Fruit fly (Drosophila melanogaster) whole organism, embryonic: ENCODE results near the gene CG32650.

Experiments
- ATbp ChIP-seq: fragments of 200-800 bp; sonication (Bioruptor generic); optimal IDR thresholded peaks from 2 replicates; lab custom pipeline; 2017; ENCODE audit warnings: missing biosample characterization, mild to moderate bottlenecking, missing genetic modification characterization, missing genetic modification reagents
- Bteb2 ChIP-seq: fragments of 200-800 bp; sonication (Bioruptor generic); optimal IDR thresholded peaks from 2 replicates; lab custom pipeline; 2016; ENCODE audit warnings: missing biosample characterization, missing genetic modification characterization
- CG10267 ChIP-seq: fragments of 200-800 bp; sonication (Bioruptor generic); optimal IDR thresholded peaks from 2 replicates; lab custom pipeline; 2018; ENCODE audit warnings: missing biosample characterization, mild to moderate bottlenecking, missing genetic modification characterization, moderate library complexity
- CG10274 ChIP-seq: fragments of 200-800 bp; sonication (Bioruptor generic); optimal IDR thresholded peaks from 3 replicates; lab custom pipeline; 2017; ENCODE audit warnings: missing biosample characterization, mild to moderate bottlenecking, missing genetic modification characterization
- CG11723 ChIP-seq: fragments of 200-800 bp; sonication (Bioruptor generic); optimal IDR thresholded peaks from 2 replicates; lab custom pipeline; 2017; ENCODE audit warnings: missing biosample characterization, mild to moderate bottlenecking, missing genetic modification characterization
- CG17359 ChIP-seq: fragments of 200-800 bp; sonication (Bioruptor generic); optimal IDR thresholded peaks from 3 replicates; lab custom pipeline; 2018; ENCODE audit warnings: missing biosample characterization, mild to moderate bottlenecking, missing genetic modification characterization, moderate library complexity
- CG17829 ChIP-seq: fragments of 200-800 bp; optimal IDR thresholded peaks from 2 replicates; lab custom pipeline; 2019; ENCODE audit warnings: missing biosample characterization, mild to moderate bottlenecking, missing genetic modification characterization, moderate library complexity
- CG18476 ChIP-seq: fragments of 200-800 bp; sonication (Bioruptor generic); optimal IDR thresholded peaks from 2 replicates; lab custom pipeline; 2016; ENCODE audit warnings: missing biosample characterization, mild to moderate bottlenecking, missing genetic modification characterization
- CG18599 ChIP-seq: fragments of 200-800 bp; sonication (Bioruptor generic); optimal IDR thresholded peaks from 3 replicates; lab custom pipeline; 2017; ENCODE audit warnings: missing biosample characterization, missing genetic modification characterization, mild to moderate bottlenecking, moderate library complexity, missing genetic modification reagents
- CG33557 ChIP-seq: fragments of 200-800 bp; sonication (Bioruptor generic); optimal IDR thresholded peaks from 2 replicates; lab custom pipeline; 2019; ENCODE audit warnings: missing biosample characterization, mild to moderate bottlenecking, missing genetic modification characterization, moderate library complexity
- CG3995 ChIP-seq: fragments of 200-800 bp; sonication (Bioruptor generic); optimal IDR thresholded peaks from 3 replicates; lab custom pipeline; 2016; ENCODE audit warnings: missing biosample characterization, missing genetic modification characterization
- CG4820 ChIP-seq: fragments of 200-800 bp; sonication (Bioruptor generic); optimal IDR thresholded peaks from 3 replicates; lab custom pipeline; 2016; ENCODE audit warnings: missing biosample characterization, missing genetic modification characterization
- CG6813 ChIP-seq: fragments of 200-800 bp; sonication (Bioruptor generic); optimal IDR thresholded peaks from 2 replicates; lab custom pipeline; 2017; ENCODE audit warnings: missing biosample characterization, missing genetic modification characterization, mild to moderate bottlenecking, moderate library complexity, missing genetic modification reagents
- CG8388 ChIP-seq: fragments of 200-800 bp; sonication (Bioruptor generic); optimal IDR thresholded peaks from 2 replicates; lab custom pipeline; 2019; ENCODE audit warnings: missing biosample characterization, mild to moderate bottlenecking, missing genetic modification characterization, moderate library complexity
- Gug ChIP-seq: fragments of 200-800 bp; sonication (Bioruptor generic); IDR thresholded peaks from 4 replicates; pipeline ENCODE4 v1.3.6; 2022; ENCODE audit warnings: missing biosample characterization, missing genetic modification characterization
- H15 ChIP-seq: fragments of 200-800 bp; sonication (Bioruptor generic); IDR thresholded peaks from 3 replicates; pipeline ENCODE4 v1.3.6; 2022; ENCODE audit warnings: missing biosample characterization, missing genetic modification characterization
- HLH3B ChIP-seq: fragments of 200-800 bp; sonication (Bioruptor generic); IDR thresholded peaks from 2 replicates; pipeline ENCODE4 v1.3.6; 2022; ENCODE audit warnings: missing biosample characterization, missing genetic modification characterization
- Meics ChIP-seq: fragments of 200-800 bp; sonication (Bioruptor generic); optimal IDR thresholded peaks from 2 replicates; lab custom pipeline; 2017; ENCODE audit warnings: missing biosample characterization, mild to moderate bottlenecking, missing genetic modification characterization
- Mrtf ChIP-seq: fragments of 200-800 bp; sonication (Bioruptor generic); IDR thresholded peaks from 3 replicates; pipeline ENCODE4 v1.3.6; 2022; ENCODE audit warnings: missing biosample characterization, missing genetic modification characterization
- PHDP ChIP-seq: fragments of 200-800 bp; sonication (Bioruptor generic); optimal IDR thresholded peaks from 3 replicates; lab custom pipeline; 2018; ENCODE audit warnings: missing biosample characterization, mild to moderate bottlenecking, missing genetic modification characterization, moderate library complexity
- Side ChIP-seq: fragments of 200-800 bp; sonication (Bioruptor generic); optimal IDR thresholded peaks from 2 replicates; lab custom pipeline; 2016; ENCODE audit warnings: missing biosample characterization, missing genetic modification characterization
- Sox102F ChIP-seq: fragments of 200-800 bp; sonication (Bioruptor generic); optimal IDR thresholded peaks from 2 replicates; lab custom pipeline; 2018; ENCODE audit warnings: missing biosample characterization, mild to moderate bottlenecking, missing genetic modification characterization, moderate library complexity
- Ssrp ChIP-seq: fragments of 200-800 bp; sonication (Bioruptor generic); optimal IDR thresholded peaks from 2 replicates; lab custom pipeline; 2018; ENCODE audit warnings: missing biosample characterization, mild to moderate bottlenecking, missing genetic modification characterization, moderate library complexity
- bcd ChIP-seq: fragments of 200-800 bp; sonication (Bioruptor generic); optimal IDR thresholded peaks from 2 replicates; lab custom pipeline; 2017; ENCODE audit warnings: missing biosample characterization, mild to moderate bottlenecking, missing genetic modification characterization
- bowl ChIP-seq: fragments of 200-800 bp; sonication (Bioruptor generic); IDR thresholded peaks from 2 replicates; pipeline ENCODE4 v1.3.6; 2022; ENCODE audit warnings: missing biosample characterization, missing genetic modification characterization
- bsh ChIP-seq, 2 experiments: fragments of 200-800 bp; sonication (Bioruptor generic); optimal IDR thresholded peaks; 2 replicates each; lab custom pipeline; 2017 to 2018; ENCODE audit warnings: mild to moderate bottlenecking in 2 of 2, missing biosample characterization in 2 of 2, missing genetic modification characterization in 2 of 2, moderate library complexity in 1 of 2
- cad ChIP-seq: fragments of >200 bp; optimal IDR thresholded peaks from 2 replicates; lab custom pipeline; 2017; ENCODE audit warnings: missing biosample characterization, missing genetic modification characterization
- chif ChIP-seq, 2 experiments: fragments of 200-800 bp; sonication (Bioruptor generic); optimal IDR thresholded peaks; 3 replicates each; lab custom pipeline; 2016; ENCODE audit warnings: missing biosample characterization in 2 of 2, missing genetic modification characterization in 2 of 2
- croc ChIP-seq: fragments of 200-800 bp; sonication (Bioruptor generic); conservative IDR thresholded peaks from 3 replicates; pipeline ENCODE4 v1.3.6; 2022; ENCODE audit warnings: missing biosample characterization, missing genetic modification characterization
- dati ChIP-seq: fragments of 200-800 bp; sonication (Bioruptor generic); IDR thresholded peaks from 2 replicates; pipeline ENCODE4 v1.3.6; 2022; ENCODE audit warnings: missing biosample characterization, missing genetic modification characterization
- dimm ChIP-seq: fragments of 200-800 bp; sonication (Bioruptor generic); IDR thresholded peaks from 2 replicates; pipeline ENCODE4 v1.3.6; 2022; ENCODE audit warnings: missing biosample characterization, missing genetic modification characterization
- dmrt11E ChIP-seq: fragments of 200-800 bp; sonication (Bioruptor generic); optimal IDR thresholded peaks from 3 replicates; lab custom pipeline; 2018; ENCODE audit warnings: missing biosample characterization, mild to moderate bottlenecking, missing genetic modification characterization, moderate library complexity
- dmrt99B ChIP-seq: fragments of 200-800 bp; sonication (Bioruptor generic); optimal IDR thresholded peaks from 2 replicates; lab custom pipeline; 2018; ENCODE audit warnings: missing biosample characterization, mild to moderate bottlenecking, missing genetic modification characterization, moderate library complexity
- ftz-f1 ChIP-seq: fragments of 200-800 bp; sonication (Bioruptor generic); optimal IDR thresholded peaks from 2 replicates; lab custom pipeline; 2016; ENCODE audit warnings: missing biosample characterization, missing genetic modification characterization
- gem ChIP-seq: fragments of 200-800 bp; sonication (Bioruptor generic); optimal IDR thresholded peaks from 2 replicates; lab custom pipeline; 2019; ENCODE audit warnings: missing biosample characterization, mild to moderate bottlenecking, missing genetic modification characterization, moderate library complexity
- grau ChIP-seq: fragments of 200-800 bp; optimal IDR thresholded peaks from 3 replicates; lab custom pipeline; 2019; ENCODE audit warnings: missing biosample characterization, mild to moderate bottlenecking, missing genetic modification characterization, moderate library complexity
- hkb ChIP-seq, 2 experiments: fragments of 200-800 bp in 1 of 2; fragments of >200 bp in 1 of 2; sonication (Bioruptor generic) in 1 of 2; IDR thresholded peaks in 1 of 2; optimal IDR thresholded peaks in 1 of 2; 2 replicates each; pipeline versions ENCODE4 v1.3.6 to Lab custom; 2017 to 2022; ENCODE audit warnings: missing biosample characterization in 1 of 2, missing genetic modification characterization in 1 of 2
- ind ChIP-seq: fragments of 200-800 bp; sonication (Bioruptor generic); optimal IDR thresholded peaks from 3 replicates; lab custom pipeline; 2016; ENCODE audit warnings: missing biosample characterization, missing genetic modification characterization
- odd ChIP-seq: fragments of 200-800 bp; sonication (Bioruptor generic); optimal IDR thresholded peaks from 2 replicates; lab custom pipeline; 2017; ENCODE audit warnings: missing biosample characterization, mild to moderate bottlenecking, missing genetic modification characterization
- onecut ChIP-seq: fragments of 200-800 bp; sonication (Bioruptor generic); IDR thresholded peaks from 2 replicates; pipeline ENCODE4 v1.3.6; 2022; ENCODE audit warnings: missing biosample characterization, missing genetic modification characterization
- pho ChIP-seq: fragments of 200-800 bp; sonication (Bioruptor generic); optimal IDR thresholded peaks from 2 replicates; lab custom pipeline; 2016; ENCODE audit warnings: missing biosample characterization, missing genetic modification characterization
- sens ChIP-seq: fragments of 200-800 bp; sonication (Bioruptor generic); peaks from one replicate; lab custom pipeline; 2016; ENCODE audit warnings: missing biosample characterization, missing genetic modification characterization
- sisA ChIP-seq: fragments of 200-800 bp; sonication (Bioruptor generic); IDR thresholded peaks from 2 replicates; pipeline ENCODE4 v1.3.6; 2022; ENCODE audit warnings: missing biosample characterization, missing genetic modification characterization
- slou ChIP-seq: fragments of 200-800 bp; sonication (Bioruptor generic); optimal IDR thresholded peaks from 3 replicates; lab custom pipeline; 2016; ENCODE audit warnings: missing biosample characterization, missing genetic modification characterization
- tgo ChIP-seq: fragments of 200-800 bp; sonication (Bioruptor generic); IDR thresholded peaks from 3 replicates; pipeline ENCODE4 v1.3.6; 2022; ENCODE audit warnings: missing biosample characterization, missing genetic modification characterization
- trem ChIP-seq: fragments of 200-800 bp; optimal IDR thresholded peaks from 3 replicates; lab custom pipeline; 2019; ENCODE audit warnings: missing biosample characterization, mild to moderate bottlenecking, missing genetic modification characterization, moderate library complexity
- unpg ChIP-seq: fragments of 200-800 bp; sonication (Bioruptor generic); optimal IDR thresholded peaks from 3 replicates; lab custom pipeline; 2018; ENCODE audit warnings: missing biosample characterization, mild to moderate bottlenecking, missing genetic modification characterization, moderate library complexity
- vvl ChIP-seq: fragments of 200-800 bp; sonication (Bioruptor generic); IDR thresholded peaks from 2 replicates; pipeline ENCODE4 v1.3.6; 2022; ENCODE audit warnings: missing biosample characterization, missing genetic modification characterization
- yki ChIP-seq: fragments of >200 bp; optimal IDR thresholded peaks from 3 replicates; lab custom pipeline; 2018

Gene CG32650

dm6 chrX:12923258-12923901 lies 24.9 kb upstream of the CG32650 start (continued):
- peak in 1 of 2 experiments; percentile 21 for TF ChIP-seq chif (GFP tag; optimal IDR thresholded peaks at IDR 0.05; lab: Kevin White, UChicago)
- peak; percentile 30 for TF ChIP-seq CG8388
- TF ChIP-seq CG3995 (GFP tag; lab: Kevin White, UChicago), result no peak
- TF ChIP-seq pho (GFP tag; lab: Kevin White, UChicago), result no peak
- peak; percentile 33 for TF ChIP-seq unpg (GFP tag; lab: Kevin White, UChicago)
- peak; percentile 21 for TF ChIP-seq PHDP (tag; lab: Kevin White, UChicago)
- peak; percentile 25 for TF ChIP-seq CG10267
- peak; percentile 36 for TF ChIP-seq ATbp (GFP tag; lab: Kevin White, UChicago)
- no peak for TF ChIP-seq hkb (optimal IDR thresholded peaks at IDR 0.05; lab: Kevin White, UChicago)
- TF ChIP-seq hkb (GFP tag; IDR thresholded peaks at IDR 0.05; lab: Robert Waterston, UW), result peak; percentile 12; the same call in 1 of the 2 replicates
- 0 out of 3 replicates have a peak, but pooled peaks have one; percentile 7 for TF ChIP-seq H15 (GFP tag; lab: Robert Waterston, UW)
- TF ChIP-seq sens (GFP tag; lab: Kevin White, UChicago), result peak; percentile 80
- no peak for TF ChIP-seq Gug (GFP tag; lab: Robert Waterston, UW)
- TF ChIP-seq CG4820 (GFP tag; lab: Kevin White, UChicago), result peak; percentile 16
- peak; percentile 30; the same call in 1 of the 2 replicates for TF ChIP-seq onecut (GFP tag; lab: Robert Waterston, UW)
- peak; percentile 32 for TF ChIP-seq CG17829 (tag; lab: Kevin White, UChicago)
- peak; percentile 31; the same call in 1 of the 2 replicates for TF ChIP-seq dati (GFP tag; lab: Robert Waterston, UW)
- 0 out of 2 replicates have a peak, but pooled peaks have one; percentile 41 for TF ChIP-seq HLH3B (GFP tag; lab: Robert Waterston, UW)
- no peak for TF ChIP-seq dimm (GFP tag; lab: Robert Waterston, UW)
- TF ChIP-seq Mrtf (GFP tag; lab: Robert Waterston, UW), result no peak
- peak in 1 of 2 experiments; percentile 69 for TF ChIP-seq bsh (GFP tag; optimal IDR thresholded peaks at IDR 0.05; lab: Kevin White, UChicago)
- TF ChIP-seq CG18476, result peak; percentile 15
- TF ChIP-seq CG6813, result peak; percentile 30
- peak; percentile 45 for TF ChIP-seq dmrt11E
- TF ChIP-seq bowl (GFP tag; lab: Robert Waterston, UW), result peak; percentile 35; the same call in 1 of the 2 replicates
- no peak for TF ChIP-seq ftz-f1 (GFP tag; lab: Kevin White, UChicago)
- TF ChIP-seq CG18599 (GFP tag; lab: Kevin White, UChicago), result peak; percentile 8
- peak; percentile 56 for TF ChIP-seq gem (tag; lab: Kevin White, UChicago)
- TF ChIP-seq Bteb2 (GFP tag; lab: Kevin White, UChicago), result no peak
- peak; percentile 45 for TF ChIP-seq CG17359 (tag; lab: Kevin White, UChicago)
- TF ChIP-seq yki, result no peak
- TF ChIP-seq grau (tag; lab: Kevin White, UChicago), result peak; percentile 31
- peak; percentile 0 for TF ChIP-seq trem (tag; lab: Kevin White, UChicago)
- peak; percentile 94 for TF ChIP-seq CG10274
- TF ChIP-seq Side, result no peak
- no peak for TF ChIP-seq slou (GFP tag; lab: Kevin White, UChicago)
- TF ChIP-seq CG11723, result no peak
- TF ChIP-seq bcd (GFP tag; lab: Kevin White, UChicago), result peak; percentile 22
- peak; percentile 6 for TF ChIP-seq ind (GFP tag; lab: Kevin White, UChicago)
- TF ChIP-seq Sox102F, result peak; percentile 35
- peak; percentile 34 for TF ChIP-seq Ssrp (tag; lab: Kevin White, UChicago)
- TF ChIP-seq sisA (GFP tag; lab: Robert Waterston, UW), result no peak
- TF ChIP-seq tgo (GFP tag; lab: Robert Waterston, UW), result 0 out of 3 replicates have a peak, but pooled peaks have one; percentile 27
- TF ChIP-seq croc (GFP tag; lab: Robert Waterston, UW), result peak; percentile 21; the same call in 1 of the 3 replicates
- TF ChIP-seq vvl, result peak; percentile 25; the same call in 1 of the 2 replicates
- no peak for TF ChIP-seq CG33557 (GFP tag; lab: Kevin White, UChicago)
- TF ChIP-seq cad (GFP tag; lab: Kevin White, UChicago), result no peak
- peak; percentile 60 for TF ChIP-seq dmrt99B (tag; lab: Kevin White, UChicago)
- peak; percentile 9 for TF ChIP-seq Meics (GFP tag; lab: Kevin White, UChicago)
- no peak for TF ChIP-seq odd
